Worm (Caenorhabditis elegans) whole organism, early embryonic: Measurements from ENCODE around the gene col-145.

Experiments used
- F13C5.2 ChIP-seq: sonication (generic microtip); optimal IDR thresholded peaks from 2 replicates; lab custom pipeline; 2017; ENCODE audit warnings: mild to moderate bottlenecking, missing genetic modification characterization, inconsistent platforms, missing compliant biosample characterization
- ama-1 ChIP-seq: fragments of 150-350 bp; optimal IDR thresholded peaks from 2 replicates; lab custom pipeline; 2014
- ceh-36 ChIP-seq: sonication (generic microtip); optimal IDR thresholded peaks from 2 replicates; lab custom pipeline; 2016; ENCODE audit warnings: missing genetic modification characterization, inconsistent platforms, missing compliant biosample characterization
- ets-7 ChIP-seq: sonication (generic microtip); optimal IDR thresholded peaks from 2 replicates; lab custom pipeline; 2016; ENCODE audit warnings: missing genotype, missing genetic modification characterization, missing compliant biosample characterization
- flt-1 ChIP-seq: fragments of 200-800 bp; sonication (Bioruptor generic); IDR thresholded peaks from 2 replicates; pipeline ENCODE4 v1.3.6; 2022; ENCODE audit warnings: missing genetic modification characterization, missing compliant biosample characterization
- hmg-4 ChIP-seq: fragments of 200-800 bp; sonication (Bioruptor generic); optimal IDR thresholded peaks from 2 replicates; lab custom pipeline; 2018; ENCODE audit warnings: mild to moderate bottlenecking, missing genetic modification characterization, missing compliant biosample characterization
- sea-1 ChIP-seq: fragments of 200-800 bp; sonication (Bioruptor generic); conservative IDR thresholded peaks from 2 replicates; pipeline ENCODE4 v1.3.6; 2022; ENCODE audit warnings: missing genetic modification characterization, missing compliant biosample characterization
- tbx-37 ChIP-seq: fragments of 200-800 bp; sonication (Bioruptor generic); conservative IDR thresholded peaks from 2 replicates; pipeline ENCODE4 v1.3.6; 2022; ENCODE audit warnings: missing genetic modification reagents, missing genetic modification characterization, missing compliant biosample characterization

DNA sequence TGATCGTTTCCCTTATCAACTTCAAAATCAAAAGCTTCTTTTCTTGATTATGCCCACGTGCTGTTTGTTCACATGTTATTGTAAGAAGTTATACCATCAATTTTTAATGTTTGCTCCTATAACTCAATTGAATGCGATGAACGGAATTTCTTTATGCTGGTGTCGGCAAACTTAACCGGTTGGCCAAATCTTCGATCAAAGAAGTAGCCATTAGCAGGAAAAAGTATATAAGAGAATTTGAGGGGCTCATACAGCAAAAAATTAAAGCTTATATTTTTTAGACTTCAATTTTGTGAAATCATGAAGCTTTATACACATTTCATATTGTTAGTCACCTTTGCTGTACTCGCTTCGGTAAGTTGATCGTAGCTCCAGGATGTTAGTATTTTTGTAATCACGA is 11.0 kb upstream of the col-145 start, which contains the start of gene pqn-16:
- TF ChIP-seq flt-1 (no peak), tbx-37 (GFP tag; lab: Robert Waterston, UW) (no peak), F13C5.2 (tag; lab: Kevin White, UChicago) (no peak), ets-7 (tag; lab: Kevin White, UChicago) (no peak), ama-1 (lab: Kevin White, UChicago) (no peak), ceh-36 (tag; lab: Kevin White, UChicago) (no peak), hmg-4 (GFP tag; lab: Kevin White, UChicago) (no peak), sea-1 (GFP tag; lab: Robert Waterston, UW) (no peak)
